Fruit fly (Drosophila melanogaster) whole organism, wandering third instar larva: ENCODE data around the gene Bug22.

Experiments
- Abd-B ChIP-seq: fragments of >200 bp; optimal IDR thresholded peaks from 2 replicates; lab custom pipeline; 2017; ENCODE audit warnings: missing biosample characterization, missing genetic modification characterization
- CG32264 ChIP-seq: fragments of 200-800 bp; sonication (Bioruptor generic); optimal IDR thresholded peaks from 2 replicates; lab custom pipeline; 2016; ENCODE audit warnings: missing biosample characterization, missing genetic modification characterization
- CrebA ChIP-seq: fragments of 200-800 bp; sonication (Bioruptor generic); optimal IDR thresholded peaks from 2 replicates; lab custom pipeline; 2016; ENCODE audit warnings: missing biosample characterization, mild to moderate bottlenecking, missing genetic modification characterization, borderline replicate concordance
- Dfd ChIP-seq: fragments of >200 bp; optimal IDR thresholded peaks from 2 replicates; lab custom pipeline; 2017; ENCODE audit warnings: missing biosample characterization, missing genetic modification characterization
- Dif ChIP-seq: fragments of 200-275, 200-300 bp; sonication (Bioruptor generic); optimal IDR thresholded peaks from 2 replicates; lab custom pipeline; 2018; ENCODE audit warnings: missing biosample characterization, missing genetic modification characterization; ENCODE audit not compliant: partially characterized antibody
- GATAd ChIP-seq: sonication (Bioruptor generic); optimal IDR thresholded peaks from 2 replicates; lab custom pipeline; 2016; ENCODE audit warnings: missing biosample characterization, missing genetic modification characterization
- HLH106 ChIP-seq: fragments of 200-800 bp; optimal IDR thresholded peaks from 3 replicates; lab custom pipeline; 2019; ENCODE audit warnings: missing biosample characterization, mild to moderate bottlenecking, missing genetic modification characterization, moderate library complexity
- Hnf4 ChIP-seq: fragments of 200-800 bp; sonication (Bioruptor generic); optimal IDR thresholded peaks from 2 replicates; lab custom pipeline; 2016; ENCODE audit warnings: missing biosample characterization, mild to moderate bottlenecking, missing genetic modification characterization
- Hr78 ChIP-seq: fragments of >200 bp; optimal IDR thresholded peaks from 2 replicates; lab custom pipeline; 2017; ENCODE audit warnings: missing biosample characterization, missing genetic modification characterization
- Hr83 ChIP-seq: fragments of 200-300 bp; sonication (Bioruptor generic); optimal IDR thresholded peaks from 2 replicates; lab custom pipeline; 2016; ENCODE audit warnings: missing biosample characterization, mild to moderate bottlenecking, missing genetic modification characterization, moderate library complexity; ENCODE audit not compliant: poor library complexity, severe bottlenecking
- Mio ChIP-seq: sonication (Bioruptor generic); optimal IDR thresholded peaks from 2 replicates; lab custom pipeline; 2016; ENCODE audit warnings: missing biosample characterization, missing genetic modification characterization
- Myc ChIP-seq: fragments of >200 bp; optimal IDR thresholded peaks from 2 replicates; lab custom pipeline; 2017
- N ChIP-seq: fragments of >200 bp; optimal IDR thresholded peaks from 2 replicates; lab custom pipeline; 2018; ENCODE audit warnings: missing biosample characterization, missing external identifiers, missing genetic modification characterization
- OdsH ChIP-seq: fragments of 200-800 bp; sonication (Bioruptor generic); optimal IDR thresholded peaks from 2 replicates; lab custom pipeline; 2016; ENCODE audit warnings: missing biosample characterization, mild to moderate bottlenecking, missing genetic modification characterization
- Rel ChIP-seq, 2 experiments: fragments of 200-800 bp; sonication (Bioruptor generic) in 1 of 2; optimal IDR thresholded peaks; 2 replicates in 1 of 2; 3 replicates in 1 of 2; lab custom pipeline; 2016 to 2019; ENCODE audit warnings: mild to moderate bottlenecking in 2 of 2, missing biosample characterization in 2 of 2, missing genetic modification characterization in 2 of 2, moderate library complexity in 1 of 2
- Sp1 ChIP-seq: fragments of 200-800 bp; sonication (Bioruptor generic); optimal IDR thresholded peaks from 3 replicates; lab custom pipeline; 2019; ENCODE audit warnings: missing biosample characterization, mild to moderate bottlenecking, missing genetic modification characterization, moderate library complexity
- Vsx2 ChIP-seq: fragments of 200-300, 225-300 bp; sonication (Bioruptor generic); optimal IDR thresholded peaks from 2 replicates; lab custom pipeline; 2018; ENCODE audit warnings: missing biosample characterization, missing genetic modification characterization; ENCODE audit not compliant: partially characterized antibody
- br ChIP-seq: fragments of 200-800 bp; sonication (Bioruptor generic); optimal IDR thresholded peaks from 2 replicates; lab custom pipeline; 2016; ENCODE audit warnings: missing biosample characterization, missing genetic modification characterization
- brk ChIP-seq: fragments of 200-800 bp; sonication (Bioruptor generic); optimal IDR thresholded peaks from 2 replicates; lab custom pipeline; 2016; ENCODE audit warnings: missing biosample characterization, mild to moderate bottlenecking, missing genetic modification characterization
- dl ChIP-seq, 2 experiments: fragments of 175-275, 200-275 bp in 1 of 2; fragments of 200-275 bp in 1 of 2; sonication (Bioruptor generic); optimal IDR thresholded peaks; lab custom pipeline; 2018; ENCODE audit warnings: mild to moderate bottlenecking in 2 of 2, missing biosample characterization in 2 of 2, missing genetic modification characterization in 2 of 2, moderate library complexity in 2 of 2; ENCODE audit not compliant: partially characterized antibody in 2 of 2, insufficient read depth in 1 of 2
- dmrt93B ChIP-seq: fragments of 200-800 bp; sonication (Bioruptor generic); optimal IDR thresholded peaks from 2 replicates; lab custom pipeline; 2018; ENCODE audit warnings: missing biosample characterization, mild to moderate bottlenecking, missing genetic modification characterization
- dsf ChIP-seq: sonication (Bioruptor generic); optimal IDR thresholded peaks from 2 replicates; lab custom pipeline; 2016; ENCODE audit warnings: missing biosample characterization, missing genetic modification characterization, borderline replicate concordance
- ey ChIP-seq: fragments of 200-800 bp; sonication (Bioruptor generic); optimal IDR thresholded peaks from 2 replicates; lab custom pipeline; 2016; ENCODE audit warnings: missing biosample characterization, missing genetic modification characterization
- fru ChIP-seq: fragments of 200-800 bp; sonication (Bioruptor generic); optimal IDR thresholded peaks from 3 replicates; lab custom pipeline; 2016; ENCODE audit warnings: missing biosample characterization, mild to moderate bottlenecking, missing genetic modification characterization
- h ChIP-seq: fragments of 200-800 bp; sonication (Bioruptor generic); optimal IDR thresholded peaks from 3 replicates; lab custom pipeline; 2016; ENCODE audit warnings: missing biosample characterization, mild to moderate bottlenecking, missing genetic modification characterization
- jim ChIP-seq: fragments of 175-275, 200-325 bp; sonication (Bioruptor generic); optimal IDR thresholded peaks from 2 replicates; lab custom pipeline; 2016; ENCODE audit warnings: missing biosample characterization, mild to moderate bottlenecking, missing genetic modification characterization
- lola ChIP-seq: fragments of >200 bp; optimal IDR thresholded peaks from 2 replicates; lab custom pipeline; 2017; ENCODE audit warnings: missing biosample characterization, missing genetic modification characterization
- pan ChIP-seq: fragments of >200 bp; optimal IDR thresholded peaks from 2 replicates; lab custom pipeline; 2017
- psq ChIP-seq: fragments of 200-800 bp; sonication (Bioruptor generic); optimal IDR thresholded peaks from 3 replicates; lab custom pipeline; 2017; ENCODE audit warnings: missing biosample characterization, mild to moderate bottlenecking, missing genetic modification characterization, moderate library complexity
- rgr ChIP-seq: fragments of 200-800 bp; sonication (Bioruptor generic); optimal IDR thresholded peaks from 3 replicates; lab custom pipeline; 2016; ENCODE audit warnings: missing biosample characterization, mild to moderate bottlenecking, missing genetic modification characterization
- sage ChIP-seq: fragments of 200-800 bp; sonication (Bioruptor generic); optimal IDR thresholded peaks from 2 replicates; lab custom pipeline; 2016; ENCODE audit warnings: missing biosample characterization, mild to moderate bottlenecking, missing genetic modification characterization
- sv ChIP-seq: fragments of 200-800 bp; sonication (Bioruptor generic); optimal IDR thresholded peaks from 3 replicates; lab custom pipeline; 2016; ENCODE audit warnings: missing biosample characterization, missing genetic modification characterization
- tai ChIP-seq: sonication (Bioruptor generic); optimal IDR thresholded peaks from 2 replicates; lab custom pipeline; 2016; ENCODE audit warnings: missing biosample characterization, missing genetic modification characterization
- usp ChIP-seq: fragments of >200 bp; optimal IDR thresholded peaks from 2 replicates; lab custom pipeline; 2017; ENCODE audit warnings: missing biosample characterization, missing genetic modification characterization
- woc ChIP-seq: sonication (Bioruptor generic); optimal IDR thresholded peaks from 2 replicates; lab custom pipeline; 2016; ENCODE audit warnings: missing biosample characterization, mild to moderate bottlenecking, missing genetic modification characterization

The Bug22 gene

dm6 chr2L:10425599-10425998 lies 5.1 kb downstream of the Bug22 start:
- TF ChIP-seq CG32264 (no peak), CrebA (GFP tag; lab: Kevin White, UChicago) (no peak), tai (no peak), br (no peak), dsf (GFP tag; lab: Kevin White, UChicago) (no peak), Dfd (GFP tag; lab: Kevin White, UChicago) (no peak), HLH106 (no peak), jim (GFP tag; lab: Kevin White, UChicago) (no peak), usp (GFP tag; lab: Kevin White, UChicago) (no peak), Dif (GFP tag; lab: Kevin White, UChicago) (no peak), Sp1 (no peak)

- no peak for TF ChIP-seq br
- no peak for TF ChIP-seq Vsx2 (GFP tag; lab: Kevin White, UChicago)
- TF ChIP-seq sage (GFP tag; lab: Kevin White, UChicago), result no peak
- no peak for TF ChIP-seq GATAd (GFP tag; lab: Kevin White, UChicago)
- TF ChIP-seq Hr78, result peak; percentile 83
- TF ChIP-seq HLH106, result no peak
- TF ChIP-seq Abd-B (GFP tag; lab: Kevin White, UChicago), result no peak
- TF ChIP-seq Dif (GFP tag; lab: Kevin White, UChicago), result no peak
- TF ChIP-seq CG32264, result no peak
- TF ChIP-seq Hnf4 (GFP tag; lab: Kevin White, UChicago), result no peak
- TF ChIP-seq pan, result no peak
- no peak for TF ChIP-seq sv
- no peak for TF ChIP-seq psq (GFP tag; lab: Kevin White, UChicago)
- no peak for TF ChIP-seq fru (GFP tag; lab: Kevin White, UChicago)
- no peak for TF ChIP-seq Mio (GFP tag; lab: Kevin White, UChicago)
- TF ChIP-seq brk (GFP tag; lab: Kevin White, UChicago), result no peak
- no peak for TF ChIP-seq Sp1
- TF ChIP-seq rgr (GFP tag; lab: Kevin White, UChicago), result no peak
- no peak for TF ChIP-seq dsf (GFP tag; lab: Kevin White, UChicago)
- no peak for TF ChIP-seq jim (GFP tag; lab: Kevin White, UChicago)
- no peak for TF ChIP-seq Dfd (GFP tag; lab: Kevin White, UChicago)
- no peak for TF ChIP-seq CrebA (GFP tag; lab: Kevin White, UChicago)
- no peak for TF ChIP-seq Hr83 (GFP tag; lab: Kevin White, UChicago)
- TF ChIP-seq OdsH (GFP tag; lab: Kevin White, UChicago), result no peak
- TF ChIP-seq usp (GFP tag; lab: Kevin White, UChicago), result no peak
- TF ChIP-seq lola (GFP tag; lab: Kevin White, UChicago), result peak; percentile 79
- TF ChIP-seq ey, result no peak
- TF ChIP-seq Myc (lab: Kevin White, UChicago), result no peak
- no peak for TF ChIP-seq dl (GFP tag; optimal IDR thresholded peaks at IDR 0.05; lab: Kevin White, UChicago; ENCODE audit: insufficient read depth in 1 of 2, partially characterized antibody in 2 of 2)
- TF ChIP-seq tai, result no peak
- TF ChIP-seq h (GFP tag; lab: Kevin White, UChicago), result no peak
- peak; percentile 41 for TF ChIP-seq woc (GFP tag; lab: Kevin White, UChicago)
- peak; percentile 99 for TF ChIP-seq N (GFP tag; lab: Kevin White, UChicago)
- TF ChIP-seq Rel (GFP tag; optimal IDR thresholded peaks at IDR 0.05; lab: Kevin White, UChicago), result no peak
- peak; percentile 95 for TF ChIP-seq Rel (tag; optimal IDR thresholded peaks at IDR 0.05; lab: Kevin White, UChicago)
- TF ChIP-seq dmrt93B (GFP tag; lab: Kevin White, UChicago), result no peak
Measured at dm6 chr2L:10422643-10423606, 7.8 kb downstream of the Bug22 start, which contains the start of the genes pie and Wdfy2. Gene pie (minus strand): TSS chr2L:10422780. Gene Wdfy2 (plus strand): TSS chr2L:10423291.
